Worm (Caenorhabditis elegans) whole organism, L2 larva: ENCODE measurements around the gene marb-1.

Experiments
- ZK546.5 ChIP-seq: sonication (generic microtip); optimal IDR thresholded peaks from 2 replicates; lab custom pipeline; 2017; ENCODE audit warnings: missing biosample characterization, missing genetic modification characterization
- aly-2 ChIP-seq: fragments of 150-350 bp; optimal IDR thresholded peaks from 2 replicates; lab custom pipeline; 2014; ENCODE audit warnings: missing biosample characterization, missing genetic modification characterization
- blmp-1 ChIP-seq: sonication (generic microtip); optimal IDR thresholded peaks from 2 replicates; lab custom pipeline; 2017; ENCODE audit warnings: missing genetic modification characterization, mild to moderate bottlenecking, missing compliant biosample characterization, antibody characterized with exemption, moderate library complexity; ENCODE audit not compliant: insufficient read depth
- ceh-82 ChIP-seq: fragments of 150-350 bp; optimal IDR thresholded peaks from 2 replicates; lab custom pipeline; 2014; ENCODE audit warnings: missing biosample characterization, missing genetic modification characterization
- fos-1 ChIP-seq: fragments of 150-350 bp; optimal IDR thresholded peaks from 2 replicates; lab custom pipeline; 2014; ENCODE audit warnings: missing biosample characterization, missing genetic modification characterization
- nhr-11 ChIP-seq: fragments of 150-350 bp; optimal IDR thresholded peaks from 2 replicates; lab custom pipeline; 2014; ENCODE audit warnings: missing biosample characterization, missing genetic modification characterization
- nhr-12 ChIP-seq: fragments of 150-350 bp; optimal IDR thresholded peaks from 2 replicates; lab custom pipeline; 2014; ENCODE audit warnings: missing biosample characterization, missing genetic modification characterization
- unc-39 ChIP-seq: fragments of 150-350 bp; optimal IDR thresholded peaks from 2 replicates; lab custom pipeline; 2014; ENCODE audit warnings: missing biosample characterization, missing genetic modification characterization
- unc-62 ChIP-seq: fragments of 150-350 bp; optimal IDR thresholded peaks from 2 replicates; lab custom pipeline; 2014; ENCODE audit warnings: missing biosample characterization, missing genetic modification reagents, missing genetic modification characterization

ce11 chrIV:12165432-12166078 lies 43.3 kb downstream of the marb-1 start:
- TF ChIP-seq fos-1 (tag; lab: Kevin White, UChicago) (no peak), nhr-11 (tag; lab: Kevin White, UChicago) (no peak), unc-39 (no peak), unc-62 (GFP tag; lab: Kevin White, UChicago) (no peak), ceh-82 (tag; lab: Kevin White, UChicago) (no peak), ZK546.5 (tag; lab: Kevin White, UChicago) (no peak), nhr-12 (tag; lab: Kevin White, UChicago) (no peak), aly-2 (tag; lab: Kevin White, UChicago) (no peak), blmp-1 (tag; lab: Kevin White, UChicago) (no peak)
